Worm (Caenorhabditis elegans): ENCODE results near the gene C37C3.18.
A peak's percentile ranks its signal among the peaks of the same experiment; 100 is the strongest.

The C37C3.18 gene

ce11 chrV:7847170-7847569 is 7.6 kb upstream of the C37C3.18 start, which contains the start of gene memo-1:
Gene memo-1 (minus strand): TSS chrV:7847171.
- TF ChIP-seq klf-2 (GFP tag; conservative IDR thresholded peaks at IDR 0.05) (no peak), cog-1 (tag; optimal IDR thresholded peaks at IDR 0.05) (no peak), ztf-29 (GFP tag; IDR thresholded peaks at IDR 0.05) (no peak), T22C8.4 (GFP tag; IDR thresholded peaks at IDR 0.05) (no peak), ref-1 (GFP tag; conservative IDR thresholded peaks at IDR 0.05) (no peak), med-1 (GFP tag; optimal IDR thresholded peaks at IDR 0.05; ENCODE audit: insufficient read depth) (no peak), flt-1 (GFP tag; IDR thresholded peaks at IDR 0.05) (no peak), ztf-23 (GFP tag; IDR thresholded peaks at IDR 0.05) (no peak), tab-1 (GFP tag; IDR thresholded peaks at IDR 0.05) (no peak)

ce11 chrV:7847687-7848086 is 7.1 kb upstream of the C37C3.18 start:
- TF ChIP-seq T22C8.4 (GFP tag; IDR thresholded peaks at IDR 0.05) (no peak), cog-1 (tag; optimal IDR thresholded peaks at IDR 0.05) (no peak), klf-2 (GFP tag; conservative IDR thresholded peaks at IDR 0.05) (no peak), ref-1 (GFP tag; conservative IDR thresholded peaks at IDR 0.05) (no peak), ztf-29 (GFP tag; IDR thresholded peaks at IDR 0.05) (no peak), ztf-23 (GFP tag; IDR thresholded peaks at IDR 0.05) (no peak), flt-1 (GFP tag; IDR thresholded peaks at IDR 0.05) (no peak), med-1 (GFP tag; optimal IDR thresholded peaks at IDR 0.05; ENCODE audit: insufficient read depth) (no peak), tab-1 (GFP tag; IDR thresholded peaks at IDR 0.05) (no peak)

- TF ChIP-seq cog-1 (tag; optimal IDR thresholded peaks at IDR 0.05) = peak; percentile 1
- no peak for TF ChIP-seq ref-1 (GFP tag; conservative IDR thresholded peaks at IDR 0.05)
Observed at ce11 chrV:7848251-7848650, 6.5 kb upstream of the C37C3.18 start.

- TF ChIP-seq cog-1 (tag; optimal IDR thresholded peaks at IDR 0.05) = no peak
- TF ChIP-seq med-1 (GFP tag; optimal IDR thresholded peaks at IDR 0.05; ENCODE audit: insufficient read depth) = no peak
- TF ChIP-seq klf-2 (GFP tag; conservative IDR thresholded peaks at IDR 0.05) = no peak
Observed at ce11 chrV:7852078-7852477, 2.7 kb upstream of the C37C3.18 start.

- TF ChIP-seq med-1 (GFP tag; optimal IDR thresholded peaks at IDR 0.05; ENCODE audit: insufficient read depth) (no peak), ref-1 (GFP tag; conservative IDR thresholded peaks at IDR 0.05) (no peak), T22C8.4 (GFP tag; IDR thresholded peaks at IDR 0.05) (no peak), ztf-23 (GFP tag; IDR thresholded peaks at IDR 0.05) (no peak), cog-1 (tag; optimal IDR thresholded peaks at IDR 0.05) (no peak), ztf-29 (GFP tag; IDR thresholded peaks at IDR 0.05) (no peak), tab-1 (GFP tag; IDR thresholded peaks at IDR 0.05) (no peak), klf-2 (GFP tag; conservative IDR thresholded peaks at IDR 0.05) (no peak), flt-1 (GFP tag; IDR thresholded peaks at IDR 0.05) (no peak)
Observed at ce11 chrV:7853900-7854299, 893 bp upstream of the C37C3.18 start.

ce11 chrV:7855382-7855994 is 695 bp downstream of the C37C3.18 start, which contains the start of gene C37C3.2:
Gene C37C3.2 (plus strand): TSS chrV:7855944.
- TF ChIP-seq flt-1 (GFP tag; IDR thresholded peaks at IDR 0.05) = no peak

- TF ChIP-seq ref-1 (GFP tag; conservative IDR thresholded peaks at IDR 0.05) = no peak
- TF ChIP-seq cog-1 (tag; optimal IDR thresholded peaks at IDR 0.05) = no peak
- TF ChIP-seq klf-2 (GFP tag; conservative IDR thresholded peaks at IDR 0.05) = no peak
- TF ChIP-seq tab-1 (GFP tag; IDR thresholded peaks at IDR 0.05) = no peak
- TF ChIP-seq ztf-29 (GFP tag; IDR thresholded peaks at IDR 0.05) = no peak
- no peak for TF ChIP-seq ztf-23 (GFP tag; IDR thresholded peaks at IDR 0.05)
- no peak for TF ChIP-seq med-1 (GFP tag; optimal IDR thresholded peaks at IDR 0.05; ENCODE audit: insufficient read depth)
- no peak for TF ChIP-seq flt-1 (GFP tag; IDR thresholded peaks at IDR 0.05)
- TF ChIP-seq T22C8.4 (GFP tag; IDR thresholded peaks at IDR 0.05) = no peak
Observed at ce11 chrV:7856641-7857040, 1.8 kb downstream of the C37C3.18 start.

- TF ChIP-seq ref-1 (GFP tag; conservative IDR thresholded peaks at IDR 0.05) = no peak
- no peak for TF ChIP-seq med-1 (GFP tag; optimal IDR thresholded peaks at IDR 0.05; ENCODE audit: insufficient read depth)
- TF ChIP-seq ztf-23 (GFP tag; IDR thresholded peaks at IDR 0.05) = no peak
- no peak for TF ChIP-seq klf-2 (GFP tag; conservative IDR thresholded peaks at IDR 0.05)
- TF ChIP-seq T22C8.4 (GFP tag; IDR thresholded peaks at IDR 0.05) = no peak
- TF ChIP-seq tab-1 (GFP tag; IDR thresholded peaks at IDR 0.05) = no peak
- TF ChIP-seq flt-1 (GFP tag; IDR thresholded peaks at IDR 0.05) = no peak
- no peak for TF ChIP-seq cog-1 (tag; optimal IDR thresholded peaks at IDR 0.05)
- no peak for TF ChIP-seq ztf-29 (GFP tag; IDR thresholded peaks at IDR 0.05)
Observed at ce11 chrV:7857931-7858330, 3.1 kb downstream of the C37C3.18 start, which contains the start of gene C37C3.1. Gene C37C3.1 (plus strand): TSS chrV:7857963.

ce11 chrV:7861792-7862191 is 7.0 kb downstream of the C37C3.18 start, which contains the start of gene C37C3.17:
Gene C37C3.17 (minus strand): TSS chrV:7861892.
- TF ChIP-seq ref-1 (GFP tag; conservative IDR thresholded peaks at IDR 0.05) (no peak), flt-1 (GFP tag; IDR thresholded peaks at IDR 0.05) (no peak), ztf-23 (GFP tag; IDR thresholded peaks at IDR 0.05) (no peak), cog-1 (tag; optimal IDR thresholded peaks at IDR 0.05) (no peak), klf-2 (GFP tag; conservative IDR thresholded peaks at IDR 0.05) (no peak), T22C8.4 (GFP tag; IDR thresholded peaks at IDR 0.05) (no peak), ztf-29 (GFP tag; IDR thresholded peaks at IDR 0.05) (no peak), med-1 (GFP tag; optimal IDR thresholded peaks at IDR 0.05; ENCODE audit: insufficient read depth) (no peak), tab-1 (GFP tag; IDR thresholded peaks at IDR 0.05) (no peak)

- no peak for TF ChIP-seq T22C8.4 (GFP tag; IDR thresholded peaks at IDR 0.05)
- no peak for TF ChIP-seq cog-1 (tag; optimal IDR thresholded peaks at IDR 0.05)
- TF ChIP-seq med-1 (GFP tag; optimal IDR thresholded peaks at IDR 0.05; ENCODE audit: insufficient read depth) = no peak
- no peak for TF ChIP-seq tab-1 (GFP tag; IDR thresholded peaks at IDR 0.05)
- no peak for TF ChIP-seq ref-1 (GFP tag; conservative IDR thresholded peaks at IDR 0.05)
- TF ChIP-seq klf-2 (GFP tag; conservative IDR thresholded peaks at IDR 0.05) = no peak
- TF ChIP-seq ztf-29 (GFP tag; IDR thresholded peaks at IDR 0.05) = no peak
- TF ChIP-seq ztf-23 (GFP tag; IDR thresholded peaks at IDR 0.05) = no peak
- TF ChIP-seq flt-1 (GFP tag; IDR thresholded peaks at IDR 0.05) = no peak
Observed at ce11 chrV:7863020-7863523, 8.3 kb downstream of the C37C3.18 start, which contains the start of gene C37C3.10. Gene C37C3.10 (minus strand): TSS chrV:7863070.
